Fruit fly (Drosophila melanogaster) S2 (cell line): ENCODE measurements around the gene CG43175.

Source experiments
- CG8478 ChIP-seq: fragments of >200 bp; optimal IDR thresholded peaks from 2 replicates; lab custom pipeline; 2018
- CTCF ChIP-seq, 2 experiments: fragments of >200 bp; optimal IDR thresholded peaks; 2 replicates each; lab custom pipeline; 2018

CG43175 gene

dm6 chr3R:17624549-17624948, 6.0 kb upstream of the CG43175 start:
- TF ChIP-seq CG8478 (lab: Kevin White, UChicago) = no peak
- TF ChIP-seq CTCF (optimal IDR thresholded peaks at IDR 0.05; lab: Kevin White, UChicago) = no peak

DNA sequence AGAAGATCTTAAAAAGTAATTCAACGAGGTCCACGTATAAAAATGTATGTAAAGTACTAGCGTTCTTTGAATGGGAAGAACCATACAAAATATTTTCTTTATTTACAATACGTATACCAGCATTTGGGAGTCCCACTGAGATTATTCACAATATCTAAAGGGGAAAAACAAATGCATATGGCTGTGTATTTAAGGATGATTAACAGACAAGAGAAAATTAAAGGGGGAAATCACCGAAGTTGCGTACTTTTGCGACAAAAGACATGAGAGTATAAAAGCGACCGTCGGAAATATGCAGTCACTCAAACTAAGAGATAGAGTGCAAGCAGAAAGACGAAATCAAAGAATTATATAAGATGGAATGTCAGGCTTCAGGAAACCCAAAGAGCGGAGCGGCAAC, 5.5 kb upstream of the CG43175 start, which contains the start of gene AttD:
Gene AttD, plus strand, starts transcription at position 301 of the 400 bp plus-strand sequence.
- TF ChIP-seq CTCF (optimal IDR thresholded peaks at IDR 0.05; lab: Kevin White, UChicago) = no peak
- TF ChIP-seq CG8478 (lab: Kevin White, UChicago) = no peak

dm6 chr3R:17626827-17627226, 3.7 kb upstream of the CG43175 start, which contains the start of gene CG14325:
Gene CG14325, plus strand, starts transcription at chr3R:17627127.
- no peak for TF ChIP-seq CG8478 (lab: Kevin White, UChicago)
- TF ChIP-seq CTCF (optimal IDR thresholded peaks at IDR 0.05; lab: Kevin White, UChicago) = no peak

DNA sequence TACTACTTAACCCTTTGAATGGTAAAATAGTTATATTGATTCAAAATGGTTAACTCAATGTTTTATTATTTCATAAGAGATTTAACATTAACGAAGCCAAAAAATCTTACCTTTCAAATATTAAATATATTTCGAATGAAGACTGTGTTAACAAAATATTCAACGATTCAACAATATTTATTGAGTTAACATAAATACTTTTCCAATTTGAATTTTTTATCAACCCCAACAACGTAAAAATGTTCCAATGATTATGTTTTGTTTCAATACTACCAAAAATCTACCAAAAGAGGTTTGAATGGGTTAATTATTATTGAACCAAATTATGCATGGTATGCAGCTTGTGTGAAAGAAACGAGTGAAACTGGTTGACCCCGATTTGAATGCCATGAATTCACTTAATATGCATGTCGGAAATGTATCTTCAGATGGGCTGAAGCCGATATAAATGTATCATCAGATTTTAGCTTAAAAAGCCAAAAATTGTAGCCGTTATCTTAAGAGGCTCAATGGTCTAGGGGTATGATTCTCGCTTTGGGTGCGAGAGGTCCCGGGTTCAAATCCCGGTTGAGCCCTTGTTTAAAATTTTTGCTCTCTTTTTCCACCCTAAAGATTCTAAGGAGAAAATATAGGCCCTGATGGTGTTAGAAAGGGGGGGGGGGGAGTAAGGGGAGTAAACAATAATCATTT, 804 bp downstream of the CG43175 start:
- TF ChIP-seq CTCF (optimal IDR thresholded peaks at IDR 0.05; lab: Kevin White, UChicago) (no peak), CG8478 (lab: Kevin White, UChicago) (no peak)

- TF ChIP-seq CG8478 (lab: Kevin White, UChicago) (no peak), CTCF (optimal IDR thresholded peaks at IDR 0.05; lab: Kevin White, UChicago) (no peak)
Measured at dm6 chr3R:17644019-17644418, 13.5 kb downstream of the CG43175 start.

dm6 chr3R:17645239-17645638, 14.7 kb downstream of the CG43175 start:
- no peak for TF ChIP-seq CTCF (optimal IDR thresholded peaks at IDR 0.05; lab: Kevin White, UChicago)
- TF ChIP-seq CG8478 (lab: Kevin White, UChicago) = no peak

- TF ChIP-seq CG8478 (lab: Kevin White, UChicago) = no peak
- TF ChIP-seq CTCF (optimal IDR thresholded peaks at IDR 0.05; lab: Kevin White, UChicago) = no peak
Measured at dm6 chr3R:17646102-17647050, 15.9 kb downstream of the CG43175 start.

DNA sequence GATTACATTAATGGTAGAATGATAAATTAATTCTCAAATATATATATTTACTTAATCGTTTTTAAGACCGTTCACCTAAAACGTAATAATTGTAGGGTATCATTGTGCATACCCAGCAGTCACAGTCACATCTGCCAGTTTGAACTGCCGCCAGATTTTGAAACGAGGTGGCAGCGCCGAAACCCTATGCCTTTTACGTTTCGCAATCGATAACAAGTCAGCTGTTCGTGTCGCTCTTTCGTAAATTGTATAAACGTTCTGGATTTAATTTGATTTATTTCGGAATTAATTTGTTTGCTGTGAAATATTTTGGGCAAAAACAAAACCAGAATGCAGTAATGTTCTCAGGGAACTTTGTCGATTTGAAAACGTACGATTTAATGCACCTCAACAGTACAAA, 16.9 kb downstream of the CG43175 start, which contains the start of gene CG14322:
Gene CG14322, plus strand, starts transcription at position 236 of the 400 bp plus-strand sequence.
- no peak for TF ChIP-seq CTCF (optimal IDR thresholded peaks at IDR 0.05; lab: Kevin White, UChicago)
- no peak for TF ChIP-seq CG8478 (lab: Kevin White, UChicago)

- no peak for TF ChIP-seq CTCF (optimal IDR thresholded peaks at IDR 0.05; lab: Kevin White, UChicago)
- no peak for TF ChIP-seq CG8478 (lab: Kevin White, UChicago)
Measured at dm6 chr3R:17653879-17654278, 23.4 kb downstream of the CG43175 start.

dm6 chr3R:17655040-17655439, 24.5 kb downstream of the CG43175 start:
- TF ChIP-seq CTCF (optimal IDR thresholded peaks at IDR 0.05; lab: Kevin White, UChicago) = no peak
- no peak for TF ChIP-seq CG8478 (lab: Kevin White, UChicago)

dm6 chr3R:17656923-17657322, 26.4 kb downstream of the CG43175 start:
- TF ChIP-seq CTCF (optimal IDR thresholded peaks at IDR 0.05; lab: Kevin White, UChicago) = no peak
- TF ChIP-seq CG8478 (lab: Kevin White, UChicago) = no peak

- no peak for TF ChIP-seq CTCF (optimal IDR thresholded peaks at IDR 0.05; lab: Kevin White, UChicago)
- TF ChIP-seq CG8478 (lab: Kevin White, UChicago) = no peak
Measured at dm6 chr3R:17666061-17666796, 35.7 kb downstream of the CG43175 start.

DNA sequence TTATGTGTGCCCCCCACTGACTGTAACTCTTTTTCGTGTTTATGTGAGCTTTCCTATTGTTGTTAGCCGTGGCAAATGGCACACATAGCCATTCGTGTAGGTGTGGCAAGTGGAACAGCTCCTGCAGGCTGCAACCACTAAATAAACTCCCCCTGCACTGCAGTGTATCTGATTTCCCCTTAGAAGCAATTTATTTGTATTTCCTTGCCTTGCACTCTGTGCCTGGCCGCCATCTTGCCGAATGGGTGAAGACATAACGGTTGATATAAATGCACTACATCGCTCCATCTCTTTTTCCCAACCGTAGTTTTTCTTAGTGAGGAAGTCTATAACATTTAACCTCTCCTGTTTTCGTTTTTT, 36.3 kb downstream of the CG43175 start:
- TF ChIP-seq CG8478 (lab: Kevin White, UChicago) (no peak), CTCF (optimal IDR thresholded peaks at IDR 0.05; lab: Kevin White, UChicago) (no peak)

dm6 chr3R:17667279-17667678, 36.8 kb downstream of the CG43175 start, which contains the start of gene CG45045:
Gene CG45045, plus strand, starts transcription at chr3R:17667572.
- TF ChIP-seq CG8478 (lab: Kevin White, UChicago) = no peak
- no peak for TF ChIP-seq CTCF (optimal IDR thresholded peaks at IDR 0.05; lab: Kevin White, UChicago)
